Fruit fly (Drosophila melanogaster): ENCODE results near the gene CG4025.
A peak's percentile ranks its signal among the peaks of the same experiment; 100 is the strongest.

The CG4025 gene

DNA sequence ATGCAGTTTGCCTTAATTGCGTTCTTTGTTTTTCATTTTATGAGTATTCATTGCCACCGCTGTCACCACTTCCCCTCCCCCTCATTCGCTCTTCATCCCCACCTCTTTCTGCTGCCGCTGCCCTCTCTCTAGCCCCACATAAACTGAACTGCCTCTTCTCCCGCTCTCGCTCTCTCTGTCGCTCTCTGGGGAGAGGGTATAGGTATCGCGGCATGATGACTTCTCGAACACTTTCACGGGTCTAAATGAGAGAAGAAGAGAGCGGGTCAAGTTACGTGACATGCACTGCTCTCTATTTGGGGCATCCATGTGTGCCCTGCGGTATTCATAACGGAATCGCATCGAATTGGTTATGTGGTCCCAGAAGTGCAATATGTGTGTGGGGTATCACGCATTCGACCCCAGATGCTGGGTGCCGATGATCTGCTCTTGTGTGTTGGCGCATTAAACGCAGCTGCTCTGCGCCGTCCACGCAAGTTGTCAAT is 7.0 kb downstream of the CG4025 start:
- no peak for TF ChIP-seq cic (GFP tag; optimal IDR thresholded peaks at IDR 0.05)
- peak; percentile 9 for TF ChIP-seq CG14711 (tag; optimal IDR thresholded peaks at IDR 0.05)
- TF ChIP-seq cnc (optimal IDR thresholded peaks at IDR 0.05) = no peak
- no peak for TF ChIP-seq CG5204 (GFP tag; optimal IDR thresholded peaks at IDR 0.05)
- peak; percentile 1 for TF ChIP-seq bab1 (GFP tag; optimal IDR thresholded peaks at IDR 0.05)
- peak; percentile 30 for TF ChIP-seq Crg-1 (GFP tag; optimal IDR thresholded peaks at IDR 0.05)
- TF ChIP-seq CG12768 (GFP tag; optimal IDR thresholded peaks at IDR 0.05) = no peak
- TF ChIP-seq CG33017 (tag; optimal IDR thresholded peaks at IDR 0.05) = no peak
- peak; percentile 89 for TF ChIP-seq tj (GFP tag; optimal IDR thresholded peaks at IDR 0.05)
- no peak for TF ChIP-seq Clk (GFP tag; optimal IDR thresholded peaks at IDR 0.05)
- peak; percentile 48 for TF ChIP-seq CG7101 (tag; optimal IDR thresholded peaks at IDR 0.05)
- TF ChIP-seq CG7045 (GFP tag; optimal IDR thresholded peaks at IDR 0.05) = no peak
- TF ChIP-seq Hr96 (GFP tag; optimal IDR thresholded peaks at IDR 0.05) = no peak
- no peak for TF ChIP-seq pad (GFP tag; optimal IDR thresholded peaks at IDR 0.05)
- no peak for TF ChIP-seq CG11617 (GFP tag; optimal IDR thresholded peaks at IDR 0.05)
- TF ChIP-seq CG1620 (GFP tag; optimal IDR thresholded peaks at IDR 0.05) = no peak
- no peak for TF ChIP-seq kay (GFP tag; ENCODE audit: borderline replicate concordance)
- TF ChIP-seq ovo (GFP tag; optimal IDR thresholded peaks at IDR 0.05) = peak; percentile 45
- TF ChIP-seq Mnt (GFP tag; optimal IDR thresholded peaks at IDR 0.05) = peak; percentile 53

DNA sequence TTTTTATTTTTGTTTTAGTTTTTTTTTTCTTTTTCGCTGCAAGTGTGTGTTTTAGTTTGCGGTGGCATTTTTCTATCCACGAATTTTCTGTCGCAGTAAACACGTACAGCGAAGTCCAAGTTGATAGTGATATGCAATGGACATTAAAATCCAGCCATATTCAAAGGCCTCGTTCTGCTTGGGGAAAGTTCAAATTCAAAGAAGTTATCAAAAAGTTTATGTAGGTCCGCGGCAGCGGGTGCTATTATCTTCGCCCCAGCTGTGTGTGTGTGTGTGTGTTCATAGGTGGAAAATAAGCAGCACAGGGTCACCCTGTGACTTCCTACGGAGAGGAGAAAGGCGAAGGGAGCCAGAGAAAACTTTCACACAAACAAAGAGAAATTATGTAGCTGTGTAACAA is 10.7 kb downstream of the CG4025 start:
- TF ChIP-seq cnc (optimal IDR thresholded peaks at IDR 0.05) (no peak), tj (GFP tag; optimal IDR thresholded peaks at IDR 0.05) (peak; percentile 16), Crg-1 (GFP tag; optimal IDR thresholded peaks at IDR 0.05) (no peak)

DNA sequence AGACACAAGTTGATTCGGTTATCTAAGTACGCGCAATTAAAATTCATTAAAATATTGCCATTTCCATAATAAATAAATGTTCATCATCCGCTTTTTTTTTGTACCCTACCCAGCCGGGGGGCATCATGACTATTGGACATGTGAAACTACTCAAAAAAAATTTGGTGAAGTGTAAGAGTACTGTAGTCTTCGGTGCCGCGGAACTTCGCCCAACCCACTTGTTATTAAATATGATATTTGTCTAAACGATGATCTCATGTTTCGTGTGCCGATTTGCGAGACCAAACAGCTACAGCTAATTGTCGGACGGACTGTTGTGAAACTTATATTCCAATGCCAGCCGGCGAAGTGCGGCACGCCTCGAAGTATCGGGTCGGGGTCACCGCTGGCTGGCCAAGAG is 12.0 kb downstream of the CG4025 start:
- no peak for TF ChIP-seq CG5204 (GFP tag; optimal IDR thresholded peaks at IDR 0.05)
- no peak for TF ChIP-seq CG12768 (GFP tag; optimal IDR thresholded peaks at IDR 0.05)
- no peak for TF ChIP-seq Clk (GFP tag; optimal IDR thresholded peaks at IDR 0.05)
- no peak for TF ChIP-seq CG7101 (tag; optimal IDR thresholded peaks at IDR 0.05)
- no peak for TF ChIP-seq Hr96 (GFP tag; optimal IDR thresholded peaks at IDR 0.05)
- no peak for TF ChIP-seq CG11617 (GFP tag; optimal IDR thresholded peaks at IDR 0.05)
- no peak for TF ChIP-seq CG14711 (tag; optimal IDR thresholded peaks at IDR 0.05)
- TF ChIP-seq CG33017 (tag; optimal IDR thresholded peaks at IDR 0.05) = no peak
- no peak for TF ChIP-seq ovo (GFP tag; optimal IDR thresholded peaks at IDR 0.05)
- no peak for TF ChIP-seq CG1620 (GFP tag; optimal IDR thresholded peaks at IDR 0.05)
- TF ChIP-seq Crg-1 (GFP tag; optimal IDR thresholded peaks at IDR 0.05) = no peak
- no peak for TF ChIP-seq kay (GFP tag; ENCODE audit: borderline replicate concordance)

DNA sequence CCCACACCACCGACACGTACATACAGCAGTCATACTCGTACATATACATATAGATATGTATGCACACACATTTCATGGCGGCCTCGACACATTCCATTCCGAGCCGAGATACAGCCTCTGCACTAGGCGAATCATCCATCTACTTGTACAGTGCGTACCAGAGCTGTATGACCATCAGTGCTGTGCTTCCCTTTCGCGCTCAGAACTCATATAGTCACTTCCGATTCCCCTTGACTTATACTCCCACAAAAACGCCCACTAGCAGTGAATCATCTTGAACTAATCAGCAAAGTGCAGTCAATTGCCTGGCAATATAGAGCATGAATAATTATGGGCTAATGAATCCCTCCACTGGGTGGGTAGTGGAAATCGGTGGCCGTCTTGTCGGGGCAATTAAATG is 13.0 kb downstream of the CG4025 start:
- TF ChIP-seq kay (GFP tag; ENCODE audit: borderline replicate concordance) (no peak), Hr96 (GFP tag; optimal IDR thresholded peaks at IDR 0.05) (no peak)

DNA sequence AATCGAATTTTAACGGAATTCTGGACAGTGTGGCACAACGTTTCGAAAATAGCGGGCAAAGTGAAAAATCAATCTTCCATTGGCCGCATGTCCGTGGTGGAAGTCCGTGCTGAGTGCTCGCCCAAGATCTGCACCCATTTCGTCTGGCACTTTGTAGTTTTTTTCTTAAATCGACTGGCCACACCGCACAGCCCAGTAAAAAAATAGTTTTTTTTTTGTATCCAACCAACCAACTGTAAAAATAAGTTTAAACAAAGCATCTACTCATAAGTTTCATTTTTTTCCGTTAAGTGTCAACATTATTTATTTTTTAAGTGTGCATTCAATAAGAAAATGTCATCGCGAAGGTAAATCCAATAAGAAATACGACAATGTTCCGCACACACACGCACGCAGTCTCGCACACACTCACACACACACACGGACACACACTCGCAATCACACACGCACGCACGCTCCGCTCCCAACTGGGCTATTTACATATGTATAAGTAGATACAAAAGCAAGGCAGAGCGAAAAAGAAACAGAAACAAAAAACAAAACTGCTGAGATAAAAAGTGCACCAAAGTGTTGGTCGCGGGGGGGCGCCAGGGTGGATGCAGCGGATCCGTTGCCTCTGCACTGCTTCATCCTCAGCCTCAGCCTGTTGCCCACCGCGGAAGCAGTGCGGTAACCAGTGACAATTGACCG is 17.5 kb downstream of the CG4025 start, which contains the start of gene csw:
Gene csw, plus strand, starts transcription at position 163 of the 690 bp plus-strand sequence.
- TF ChIP-seq Hr96 (GFP tag; optimal IDR thresholded peaks at IDR 0.05) (no peak), CG14711 (tag; optimal IDR thresholded peaks at IDR 0.05) (peak; percentile 17), cnc (optimal IDR thresholded peaks at IDR 0.05) (no peak), tj (GFP tag; optimal IDR thresholded peaks at IDR 0.05) (peak; percentile 65), CG5204 (GFP tag; optimal IDR thresholded peaks at IDR 0.05) (peak; percentile 30), Clk (GFP tag; optimal IDR thresholded peaks at IDR 0.05) (no peak), toe (GFP tag; optimal IDR thresholded peaks at IDR 0.05) (no peak), Crg-1 (GFP tag; optimal IDR thresholded peaks at IDR 0.05) (peak; percentile 52), CG7101 (tag; optimal IDR thresholded peaks at IDR 0.05) (peak; percentile 70), CG1620 (GFP tag; optimal IDR thresholded peaks at IDR 0.05) (peak; percentile 55), Mnt (GFP tag; optimal IDR thresholded peaks at IDR 0.05) (peak; percentile 70), kay (GFP tag; ENCODE audit: borderline replicate concordance) (no peak), cic (GFP tag; optimal IDR thresholded peaks at IDR 0.05) (peak; percentile 33), bab1 (GFP tag; optimal IDR thresholded peaks at IDR 0.05) (peak; percentile 67), CG12768 (GFP tag; optimal IDR thresholded peaks at IDR 0.05) (peak; percentile 30), CG11617 (GFP tag; optimal IDR thresholded peaks at IDR 0.05) (peak; percentile 71), pad (GFP tag; optimal IDR thresholded peaks at IDR 0.05) (peak; percentile 51), ovo (GFP tag; optimal IDR thresholded peaks at IDR 0.05) (peak; percentile 70), CG33017 (tag; optimal IDR thresholded peaks at IDR 0.05) (peak; percentile 18), CG7045 (GFP tag; optimal IDR thresholded peaks at IDR 0.05) (no peak)

DNA sequence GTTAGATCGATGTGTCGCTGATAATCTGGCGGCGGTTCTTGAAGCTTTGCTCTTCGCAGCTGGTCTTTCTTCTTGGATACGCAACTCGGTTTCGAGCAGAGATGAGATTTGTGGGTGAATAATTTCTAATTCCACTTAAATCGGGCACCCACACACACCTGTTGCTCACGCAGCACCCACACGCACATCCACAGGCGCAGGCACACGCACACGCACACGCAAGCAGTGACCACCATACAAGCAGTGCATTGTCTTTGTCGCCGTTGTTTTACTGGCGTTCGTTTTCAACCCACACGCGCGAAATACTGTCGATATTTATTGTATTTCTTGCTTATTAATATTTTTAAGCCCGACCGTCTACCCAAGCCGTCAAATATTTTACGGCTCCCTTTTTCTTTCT is 19.6 kb downstream of the CG4025 start:
- no peak for TF ChIP-seq kay (GFP tag; ENCODE audit: borderline replicate concordance)
- no peak for TF ChIP-seq Crg-1 (GFP tag; optimal IDR thresholded peaks at IDR 0.05)
- no peak for TF ChIP-seq CG5204 (GFP tag; optimal IDR thresholded peaks at IDR 0.05)
- no peak for TF ChIP-seq CG33017 (tag; optimal IDR thresholded peaks at IDR 0.05)
- no peak for TF ChIP-seq pad (GFP tag; optimal IDR thresholded peaks at IDR 0.05)
- no peak for TF ChIP-seq CG7045 (GFP tag; optimal IDR thresholded peaks at IDR 0.05)
- no peak for TF ChIP-seq toe (GFP tag; optimal IDR thresholded peaks at IDR 0.05)
- no peak for TF ChIP-seq CG11617 (GFP tag; optimal IDR thresholded peaks at IDR 0.05)
- TF ChIP-seq ovo (GFP tag; optimal IDR thresholded peaks at IDR 0.05) = no peak
- TF ChIP-seq Mnt (GFP tag; optimal IDR thresholded peaks at IDR 0.05) = no peak
- TF ChIP-seq Hr96 (GFP tag; optimal IDR thresholded peaks at IDR 0.05) = no peak
- TF ChIP-seq CG12768 (GFP tag; optimal IDR thresholded peaks at IDR 0.05) = no peak
- no peak for TF ChIP-seq bab1 (GFP tag; optimal IDR thresholded peaks at IDR 0.05)
